Fruit fly (Drosophila melanogaster) whole organism, embryonic: ENCODE results near the gene eIF3d1.

ENCODE experiments used
- Abd-B ChIP-seq: fragments of 200-800 bp; sonication (Bioruptor generic); optimal IDR thresholded peaks from 2 replicates; lab custom pipeline; 2018; ENCODE audit warnings: missing biosample characterization, mild to moderate bottlenecking, missing genetic modification characterization, moderate library complexity
- Antp ChIP-seq: fragments of 200-800 bp; sonication (Bioruptor generic); optimal IDR thresholded peaks from 3 replicates; lab custom pipeline; 2016; ENCODE audit warnings: missing biosample characterization, missing genetic modification characterization
- Bdp1 ChIP-seq: fragments of 200-800 bp; sonication (Bioruptor generic); optimal IDR thresholded peaks from 3 replicates; lab custom pipeline; 2016; ENCODE audit warnings: missing biosample characterization, missing genetic modification characterization
- Blimp-1 ChIP-seq: fragments of 200-800 bp; sonication (Bioruptor generic); optimal IDR thresholded peaks from 3 replicates; lab custom pipeline; 2018; ENCODE audit warnings: missing biosample characterization, missing genetic modification characterization, mild to moderate bottlenecking, moderate library complexity, missing genetic modification reagents
- BtbVII ChIP-seq: fragments of 200-800 bp; sonication (Bioruptor generic); optimal IDR thresholded peaks from 3 replicates; lab custom pipeline; 2017; ENCODE audit warnings: missing biosample characterization, mild to moderate bottlenecking, missing genetic modification characterization
- Bteb2 ChIP-seq: fragments of 200-800 bp; sonication (Bioruptor generic); optimal IDR thresholded peaks from 2 replicates; lab custom pipeline; 2016; ENCODE audit warnings: missing biosample characterization, missing genetic modification characterization
- CG10979 ChIP-seq: fragments of 200-800 bp; sonication (Bioruptor generic); optimal IDR thresholded peaks from 2 replicates; lab custom pipeline; 2018; ENCODE audit warnings: missing biosample characterization, mild to moderate bottlenecking, missing genetic modification characterization, moderate library complexity
- CG11504 ChIP-seq: fragments of 200-800 bp; sonication (Bioruptor generic); optimal IDR thresholded peaks from 3 replicates; lab custom pipeline; 2019; ENCODE audit warnings: missing biosample characterization, mild to moderate bottlenecking, missing genetic modification characterization, moderate library complexity
- CG12071 ChIP-seq: fragments of 200-800 bp; sonication (Bioruptor generic); optimal IDR thresholded peaks from 3 replicates; lab custom pipeline; 2018; ENCODE audit warnings: missing biosample characterization, mild to moderate bottlenecking, missing genetic modification characterization
- CG12104 ChIP-seq: fragments of 200-800 bp; sonication (Bioruptor generic); optimal IDR thresholded peaks from 3 replicates; lab custom pipeline; 2016; ENCODE audit warnings: missing biosample characterization, missing genetic modification characterization
- CG14014 ChIP-seq: fragments of 200-800 bp; sonication (Bioruptor generic); IDR thresholded peaks from 2 replicates; pipeline ENCODE4 v1.3.6; 2022; ENCODE audit warnings: missing biosample characterization, missing genetic modification characterization
- CG15011 ChIP-seq: fragments of 200-800 bp; sonication (Bioruptor generic); optimal IDR thresholded peaks from 3 replicates; lab custom pipeline; 2018; ENCODE audit warnings: missing biosample characterization, mild to moderate bottlenecking, missing genetic modification characterization
- CG15514 ChIP-seq: fragments of 200-800 bp; sonication (Bioruptor generic); optimal IDR thresholded peaks from 3 replicates; lab custom pipeline; 2017; ENCODE audit warnings: missing biosample characterization, missing genetic modification characterization, mild to moderate bottlenecking, moderate library complexity, missing genetic modification reagents
- CG1603 ChIP-seq: fragments of 200-800 bp; sonication (Bioruptor generic); optimal IDR thresholded peaks from 2 replicates; lab custom pipeline; 2019; ENCODE audit warnings: missing biosample characterization, mild to moderate bottlenecking, missing genetic modification characterization, moderate library complexity
- CG17361 ChIP-seq: fragments of 200-800 bp; sonication (Bioruptor generic); IDR thresholded peaks from 3 replicates; pipeline ENCODE4 v1.3.6; 2022; ENCODE audit warnings: missing biosample characterization, missing genetic modification characterization
- CG2712 ChIP-seq: fragments of 200-800 bp; optimal IDR thresholded peaks from 3 replicates; lab custom pipeline; 2019; ENCODE audit warnings: missing biosample characterization, mild to moderate bottlenecking, missing genetic modification characterization, moderate library complexity
- CG3407 ChIP-seq: fragments of 200-800 bp; sonication (Bioruptor generic); optimal IDR thresholded peaks from 2 replicates; lab custom pipeline; 2018; ENCODE audit warnings: missing biosample characterization, mild to moderate bottlenecking, missing genetic modification characterization
- CG34422 ChIP-seq: fragments of 200-800 bp; sonication (Bioruptor generic); IDR thresholded peaks from 3 replicates; pipeline ENCODE4 v1.3.6; 2022; ENCODE audit warnings: missing biosample characterization, missing genetic modification characterization
- CG7372 ChIP-seq: fragments of 200-800 bp; sonication (Bioruptor generic); IDR thresholded peaks from 2 replicates; pipeline ENCODE4 v1.3.6; 2022; ENCODE audit warnings: missing biosample characterization, missing genetic modification characterization
- CG7928 ChIP-seq: fragments of 200-800 bp; sonication (Bioruptor generic); optimal IDR thresholded peaks from 2 replicates; lab custom pipeline; 2017; ENCODE audit warnings: missing biosample characterization, mild to moderate bottlenecking, missing genetic modification characterization
- CG8388 ChIP-seq: fragments of 200-800 bp; sonication (Bioruptor generic); optimal IDR thresholded peaks from 2 replicates; lab custom pipeline; 2019; ENCODE audit warnings: missing biosample characterization, mild to moderate bottlenecking, missing genetic modification characterization, moderate library complexity
- CG8924 ChIP-seq: fragments of 200-800 bp; optimal IDR thresholded peaks from 3 replicates; lab custom pipeline; 2019; ENCODE audit warnings: missing biosample characterization, mild to moderate bottlenecking, missing genetic modification characterization, moderate library complexity
- CG9215 ChIP-seq: fragments of 200-800 bp; sonication (Bioruptor generic); IDR thresholded peaks from 2 replicates; pipeline ENCODE4 v1.3.6; 2022; ENCODE audit warnings: missing biosample characterization, missing genetic modification characterization
- CG9817 ChIP-seq: fragments of 200-800 bp; sonication (Bioruptor generic); optimal IDR thresholded peaks from 2 replicates; lab custom pipeline; 2018; ENCODE audit warnings: missing biosample characterization, mild to moderate bottlenecking, missing genetic modification characterization, moderate library complexity
- CTCF ChIP-seq: fragments of 200-800 bp; sonication (Bioruptor generic); optimal IDR thresholded peaks from 2 replicates; lab custom pipeline; 2017; ENCODE audit warnings: missing biosample characterization, mild to moderate bottlenecking, missing genetic modification characterization, moderate library complexity
- D19A ChIP-seq: fragments of 200-800 bp; optimal IDR thresholded peaks from 3 replicates; lab custom pipeline; 2019; ENCODE audit warnings: missing biosample characterization, mild to moderate bottlenecking, missing genetic modification characterization, moderate library complexity
- Dek ChIP-seq: fragments of 200-800 bp; sonication (Bioruptor generic); optimal IDR thresholded peaks from 3 replicates; lab custom pipeline; 2019; ENCODE audit warnings: missing biosample characterization, mild to moderate bottlenecking, missing genetic modification characterization, moderate library complexity
- Hmr ChIP-seq: fragments of 200-800 bp; sonication (Bioruptor generic); optimal IDR thresholded peaks from 3 replicates; lab custom pipeline; 2017; ENCODE audit warnings: mild to moderate bottlenecking, missing biosample characterization, missing genetic modification reagents, missing genetic modification characterization
- Hr39 ChIP-seq: fragments of >200 bp; optimal IDR thresholded peaks from 2 replicates; lab custom pipeline; 2017
- Hr51 ChIP-seq, 2 experiments: fragments of 200-800 bp; sonication (Bioruptor generic); optimal IDR thresholded peaks; 2 replicates in 1 of 2; 3 replicates in 1 of 2; lab custom pipeline; 2016 to 2018; ENCODE audit warnings: missing biosample characterization in 2 of 2, missing genetic modification characterization in 2 of 2, mild to moderate bottlenecking in 1 of 2, moderate library complexity in 1 of 2
- Jarid2 ChIP-seq: fragments of 200-800 bp; sonication (Bioruptor generic); optimal IDR thresholded peaks from 3 replicates; lab custom pipeline; 2017; ENCODE audit warnings: mild to moderate bottlenecking, missing biosample characterization, missing genetic modification reagents, missing genetic modification characterization
- MESR4 ChIP-seq: fragments of 200-800 bp; sonication (Bioruptor generic); optimal IDR thresholded peaks from 2 replicates; lab custom pipeline; 2018; ENCODE audit warnings: missing biosample characterization, mild to moderate bottlenecking, missing genetic modification characterization, moderate library complexity
- PHDP ChIP-seq: fragments of 200-800 bp; sonication (Bioruptor generic); optimal IDR thresholded peaks from 3 replicates; lab custom pipeline; 2018; ENCODE audit warnings: missing biosample characterization, mild to moderate bottlenecking, missing genetic modification characterization, moderate library complexity
- Sox102F ChIP-seq: fragments of 200-800 bp; sonication (Bioruptor generic); optimal IDR thresholded peaks from 2 replicates; lab custom pipeline; 2018; ENCODE audit warnings: missing biosample characterization, mild to moderate bottlenecking, missing genetic modification characterization, moderate library complexity
- Sry-β ChIP-seq: fragments of 200-800 bp; sonication (Bioruptor generic); optimal IDR thresholded peaks from 2 replicates; lab custom pipeline; 2018; ENCODE audit warnings: missing biosample characterization, mild to moderate bottlenecking, missing genetic modification characterization, moderate library complexity
- Ssrp ChIP-seq: fragments of 200-800 bp; sonication (Bioruptor generic); optimal IDR thresholded peaks from 2 replicates; lab custom pipeline; 2018; ENCODE audit warnings: missing biosample characterization, mild to moderate bottlenecking, missing genetic modification characterization, moderate library complexity
- ci ChIP-seq: fragments of 200-800 bp; sonication (Bioruptor generic); IDR thresholded peaks from 3 replicates; pipeline ENCODE4 v1.3.6; 2022; ENCODE audit warnings: missing biosample characterization, missing genetic modification characterization
- dmrt99B ChIP-seq: fragments of 200-800 bp; sonication (Bioruptor generic); optimal IDR thresholded peaks from 2 replicates; lab custom pipeline; 2018; ENCODE audit warnings: missing biosample characterization, mild to moderate bottlenecking, missing genetic modification characterization, moderate library complexity
- fd96Cb ChIP-seq: fragments of 200-800 bp; sonication (Bioruptor generic); optimal IDR thresholded peaks from 2 replicates; lab custom pipeline; 2018; ENCODE audit warnings: missing biosample characterization, mild to moderate bottlenecking, missing genetic modification characterization, moderate library complexity
- gcm ChIP-seq: fragments of 200-800 bp; sonication (Bioruptor generic); optimal IDR thresholded peaks from 2 replicates; lab custom pipeline; 2019; ENCODE audit warnings: missing biosample characterization, mild to moderate bottlenecking, missing genetic modification characterization, moderate library complexity
- gro ChIP-seq: fragments of 200-800 bp; sonication (Bioruptor generic); optimal IDR thresholded peaks from 2 replicates; lab custom pipeline; 2016; ENCODE audit warnings: missing biosample characterization, missing genetic modification characterization
- ham ChIP-seq: fragments of 200-800 bp; sonication (Bioruptor generic); IDR thresholded peaks from 2 replicates; pipeline ENCODE4 v1.3.6; 2022; ENCODE audit warnings: missing biosample characterization, missing genetic modification characterization
- pfk ChIP-seq: fragments of 200-800 bp; sonication (Bioruptor generic); optimal IDR thresholded peaks from 2 replicates; lab custom pipeline; 2018; ENCODE audit warnings: missing biosample characterization, mild to moderate bottlenecking, missing genetic modification characterization, moderate library complexity
- pho ChIP-seq: fragments of 200-800 bp; sonication (Bioruptor generic); optimal IDR thresholded peaks from 2 replicates; lab custom pipeline; 2016; ENCODE audit warnings: missing biosample characterization, missing genetic modification characterization
- ro ChIP-seq: fragments of 200-800 bp; sonication (Bioruptor generic); IDR thresholded peaks from 2 replicates; pipeline ENCODE4 v1.3.6; 2022; ENCODE audit warnings: missing biosample characterization, missing genetic modification characterization
- sens ChIP-seq: fragments of 200-800 bp; sonication (Bioruptor generic); peaks from one replicate; lab custom pipeline; 2016; ENCODE audit warnings: missing biosample characterization, missing genetic modification characterization
- slou ChIP-seq: fragments of 200-800 bp; sonication (Bioruptor generic); optimal IDR thresholded peaks from 3 replicates; lab custom pipeline; 2016; ENCODE audit warnings: missing biosample characterization, missing genetic modification characterization
- tio ChIP-seq: fragments of 200-800 bp; sonication (Bioruptor generic); optimal IDR thresholded peaks from 2 replicates; lab custom pipeline; 2017; ENCODE audit warnings: missing biosample characterization, missing genetic modification characterization, inconsistent platforms
- unpg ChIP-seq: fragments of 200-800 bp; sonication (Bioruptor generic); optimal IDR thresholded peaks from 3 replicates; lab custom pipeline; 2018; ENCODE audit warnings: missing biosample characterization, mild to moderate bottlenecking, missing genetic modification characterization, moderate library complexity
- yki ChIP-seq: fragments of >200 bp; optimal IDR thresholded peaks from 3 replicates; lab custom pipeline; 2018
- zf30C ChIP-seq: fragments of 200-800 bp; sonication (Bioruptor generic); optimal IDR thresholded peaks from 3 replicates; lab custom pipeline; 2018; ENCODE audit warnings: missing biosample characterization, mild to moderate bottlenecking, missing genetic modification characterization

Gene eIF3d1

dm6 chr3R:23659598-23659997 is 20.2 kb upstream of the eIF3d1 start (continued):
- TF ChIP-seq pho (GFP tag; lab: Kevin White, UChicago) (no peak), fd96Cb (tag; lab: Kevin White, UChicago) (peak; percentile 8), Jarid2 (no peak), Ssrp (tag; lab: Kevin White, UChicago) (peak; percentile 18), CG15011 (GFP tag; lab: Kevin White, UChicago) (no peak), Sox102F (GFP tag; lab: Kevin White, UChicago) (peak; percentile 65), yki (lab: Kevin White, UChicago) (no peak), CG15514 (no peak), ci (no peak), zf30C (no peak), unpg (GFP tag; lab: Kevin White, UChicago) (peak; percentile 37), Dek (no peak), Antp (no peak), Hr51 (GFP tag; optimal IDR thresholded peaks at IDR 0.05; lab: Kevin White, UChicago) (peak in 1 of 2 experiments; percentile 30), CTCF (GFP tag; lab: Kevin White, UChicago) (no peak), ham (GFP tag; lab: Robert Waterston, UW) (no peak), CG11504 (tag; lab: Kevin White, UChicago) (peak; percentile 33), slou (GFP tag; lab: Kevin White, UChicago) (no peak), Hmr (GFP tag; lab: Kevin White, UChicago) (no peak), Blimp-1 (peak; percentile 56), Hr39 (no peak), CG34422 (no peak), CG8924 (no peak), CG12071 (GFP tag; lab: Kevin White, UChicago) (no peak), BtbVII (GFP tag; lab: Kevin White, UChicago) (no peak), tio (GFP tag; lab: Kevin White, UChicago) (no peak), Bteb2 (no peak), CG14014 (no peak), CG17361 (GFP tag; lab: Robert Waterston, UW) (0 out of 3 replicates have a peak, but pooled peaks have one; percentile 20), ro (GFP tag; lab: Robert Waterston, UW) (no peak), CG10979 (tag; lab: Kevin White, UChicago) (peak; percentile 41), D19A (tag; lab: Kevin White, UChicago) (peak; percentile 3), CG7928 (GFP tag; lab: Kevin White, UChicago) (no peak), Abd-B (GFP tag; lab: Kevin White, UChicago) (no peak), PHDP (tag; lab: Kevin White, UChicago) (peak; percentile 17), sens (GFP tag; lab: Kevin White, UChicago) (peak; percentile 63), pfk (GFP tag; lab: Kevin White, UChicago) (no peak), Sry-β (no peak), dmrt99B (tag; lab: Kevin White, UChicago) (peak; percentile 10), CG2712 (tag; lab: Kevin White, UChicago) (peak; percentile 39), CG9215 (GFP tag; lab: Robert Waterston, UW) (no peak), CG8388 (peak; percentile 30), CG1603 (tag; lab: Kevin White, UChicago) (no peak), CG3407 (GFP tag; lab: Kevin White, UChicago) (no peak), gro (no peak), CG12104 (GFP tag; lab: Kevin White, UChicago) (no peak), CG9817 (no peak), MESR4 (GFP tag; lab: Kevin White, UChicago) (no peak), CG7372 (GFP tag; lab: Robert Waterston, UW) (no peak), Bdp1 (GFP tag; lab: Kevin White, UChicago) (no peak), gcm (no peak)
